Worm (Caenorhabditis elegans) whole organism, L2 larva: ENCODE measurements around the gene tdo-2.

Experiments used
- C34F6.9 ChIP-seq: fragments of 150-350 bp; optimal IDR thresholded peaks from 2 replicates; lab custom pipeline; 2014; ENCODE audit warnings: missing biosample characterization, missing genetic modification characterization
- F13H6.1 ChIP-seq: sonication (generic microtip); optimal IDR thresholded peaks from 2 replicates; lab custom pipeline; 2016; ENCODE audit warnings: missing genetic modification characterization, missing compliant biosample characterization
- R02D3.7 ChIP-seq: fragments of 150-350 bp; optimal IDR thresholded peaks from 2 replicates; lab custom pipeline; 2014; ENCODE audit warnings: missing biosample characterization, missing genetic modification characterization
- Y55F3AM.14 ChIP-seq: fragments of 200-800 bp; sonication (Bioruptor generic); optimal IDR thresholded peaks from 2 replicates; lab custom pipeline; 2018; ENCODE audit warnings: mild to moderate bottlenecking, missing genetic modification characterization, missing compliant biosample characterization
- ZK546.5 ChIP-seq: sonication (generic microtip); optimal IDR thresholded peaks from 2 replicates; lab custom pipeline; 2017; ENCODE audit warnings: missing biosample characterization, missing genetic modification characterization
- alr-1 ChIP-seq: fragments of 150-350 bp; optimal IDR thresholded peaks from 2 replicates; lab custom pipeline; 2014; ENCODE audit warnings: missing biosample characterization, missing genetic modification characterization
- ama-1 ChIP-seq: fragments of 150-350 bp; optimal IDR thresholded peaks from 2 replicates; lab custom pipeline; 2018; ENCODE audit warnings: inconsistent platforms
- blmp-1 ChIP-seq: sonication (generic microtip); optimal IDR thresholded peaks from 2 replicates; lab custom pipeline; 2017; ENCODE audit warnings: missing genetic modification characterization, mild to moderate bottlenecking, missing compliant biosample characterization, antibody characterized with exemption, moderate library complexity; ENCODE audit not compliant: insufficient read depth
- ceh-16 ChIP-seq: fragments of 150-350 bp; optimal IDR thresholded peaks from 2 replicates; lab custom pipeline; 2014; ENCODE audit warnings: missing biosample characterization, missing genetic modification characterization
- ceh-82 ChIP-seq: fragments of 150-350 bp; optimal IDR thresholded peaks from 2 replicates; lab custom pipeline; 2014; ENCODE audit warnings: missing biosample characterization, missing genetic modification characterization
- crh-2 ChIP-seq: sonication (generic microtip); optimal IDR thresholded peaks from 2 replicates; lab custom pipeline; 2017; ENCODE audit warnings: missing biosample characterization, missing genetic modification characterization
- dmd-4 ChIP-seq: sonication (generic microtip); optimal IDR thresholded peaks from 2 replicates; lab custom pipeline; 2017; ENCODE audit warnings: missing biosample characterization, missing genetic modification characterization
- elt-1 ChIP-seq: fragments of 150-350 bp; optimal IDR thresholded peaks from 2 replicates; lab custom pipeline; 2014; ENCODE audit warnings: missing biosample characterization, missing genetic modification characterization
- elt-3 ChIP-seq: sonication (generic microtip); optimal IDR thresholded peaks from 2 replicates; lab custom pipeline; 2017; ENCODE audit warnings: missing biosample characterization, missing genetic modification characterization
- fos-1 ChIP-seq: fragments of 150-350 bp; optimal IDR thresholded peaks from 2 replicates; lab custom pipeline; 2014; ENCODE audit warnings: missing biosample characterization, missing genetic modification characterization
- gmeb-1 ChIP-seq: fragments of 150-350 bp; optimal IDR thresholded peaks from 2 replicates; lab custom pipeline; 2014; ENCODE audit warnings: missing biosample characterization, missing genetic modification characterization
- lin-11 ChIP-seq: fragments of 150-350 bp; sonication (generic microtip); optimal IDR thresholded peaks from 2 replicates; lab custom pipeline; 2014; ENCODE audit warnings: missing biosample characterization, missing genetic modification characterization, inconsistent platforms, mixed read lengths
- lin-13 ChIP-seq: fragments of 150-350 bp; optimal IDR thresholded peaks from 2 replicates; lab custom pipeline; 2014; ENCODE audit warnings: missing biosample characterization, missing genetic modification reagents, missing genetic modification characterization
- lin-39 ChIP-seq: fragments of 150-350 bp; optimal IDR thresholded peaks from 2 replicates; lab custom pipeline; 2014; ENCODE audit warnings: missing biosample characterization, missing genetic modification reagents, missing genetic modification characterization
- lsy-2 ChIP-seq, 2 experiments: fragments of 150-350 bp in 1 of 2; sonication (generic microtip) in 1 of 2; optimal IDR thresholded peaks; 2 replicates each; lab custom pipeline; 2014 to 2017; ENCODE audit warnings: missing biosample characterization in 2 of 2, missing genetic modification characterization in 2 of 2
- mbf-1 ChIP-seq: sonication (generic microtip); optimal IDR thresholded peaks from 2 replicates; lab custom pipeline; 2017; ENCODE audit warnings: missing biosample characterization, missing genetic modification characterization
- mdl-1 ChIP-seq, 2 experiments: fragments of 150-350 bp in 1 of 2; sonication (generic microtip) in 1 of 2; optimal IDR thresholded peaks; 2 replicates each; lab custom pipeline; 2017; ENCODE audit warnings: missing biosample characterization in 2 of 2, missing genetic modification characterization in 2 of 2
- nhr-10 ChIP-seq: sonication (generic microtip); optimal IDR thresholded peaks from 2 replicates; lab custom pipeline; 2017; ENCODE audit warnings: missing biosample characterization, missing genetic modification characterization
- nhr-12 ChIP-seq: fragments of 150-350 bp; optimal IDR thresholded peaks from 2 replicates; lab custom pipeline; 2014; ENCODE audit warnings: missing biosample characterization, missing genetic modification characterization
- nhr-129 ChIP-seq: fragments of 150-350 bp; optimal IDR thresholded peaks from 2 replicates; lab custom pipeline; 2014; ENCODE audit warnings: missing biosample characterization, missing genetic modification characterization
- nhr-21 ChIP-seq: fragments of 150-350 bp; optimal IDR thresholded peaks from 2 replicates; lab custom pipeline; 2014; ENCODE audit warnings: missing biosample characterization, missing genetic modification characterization
- nhr-23 ChIP-seq: fragments of 150-350 bp; optimal IDR thresholded peaks from 2 replicates; lab custom pipeline; 2014; ENCODE audit warnings: missing biosample characterization, missing genetic modification reagents, missing genetic modification characterization
- nhr-25 ChIP-seq: fragments of 150-350 bp; sonication (generic microtip); optimal IDR thresholded peaks from 3 replicates; lab custom pipeline; 2014; ENCODE audit warnings: missing biosample characterization, missing genetic modification characterization
- nhr-6 ChIP-seq: fragments of 150-350 bp; optimal IDR thresholded peaks from 2 replicates; lab custom pipeline; 2014; ENCODE audit warnings: missing biosample characterization, missing genetic modification characterization
- peb-1 ChIP-seq: fragments of 150-350 bp; optimal IDR thresholded peaks from 2 replicates; lab custom pipeline; 2014; ENCODE audit warnings: missing biosample characterization, missing genetic modification characterization
- sem-4 ChIP-seq: fragments of 150-350 bp; optimal IDR thresholded peaks from 2 replicates; lab custom pipeline; 2014; ENCODE audit warnings: missing biosample characterization, missing genetic modification reagents, missing genetic modification characterization
- skn-1 ChIP-seq: sonication (generic microtip); optimal IDR thresholded peaks from 2 replicates; lab custom pipeline; 2017; ENCODE audit warnings: missing biosample characterization, missing genetic modification characterization
- sma-3 ChIP-seq: sonication (generic microtip); optimal IDR thresholded peaks from 2 replicates; lab custom pipeline; 2016; ENCODE audit warnings: missing genetic modification reagents, missing genetic modification characterization, missing compliant biosample characterization
- sma-9 ChIP-seq, 2 experiments: fragments of 150-350 bp in 1 of 2; sonication (generic microtip) in 1 of 2; optimal IDR thresholded peaks; 2 replicates each; lab custom pipeline; 2014 to 2016; ENCODE audit warnings: missing genetic modification characterization in 2 of 2, mild to moderate bottlenecking in 1 of 2, missing biosample characterization in 1 of 2, missing compliant biosample characterization in 1 of 2, missing genetic modification reagents in 1 of 2, moderate library complexity in 1 of 2
- snpc-4 ChIP-seq: fragments of 150-350 bp; optimal IDR thresholded peaks from 2 replicates; lab custom pipeline; 2014; ENCODE audit warnings: missing biosample characterization, missing genetic modification characterization
- unc-39 ChIP-seq: fragments of 150-350 bp; optimal IDR thresholded peaks from 2 replicates; lab custom pipeline; 2014; ENCODE audit warnings: missing biosample characterization, missing genetic modification characterization
- unc-55 ChIP-seq: fragments of 150-350 bp; sonication (generic microtip); optimal IDR thresholded peaks from 3 replicates; lab custom pipeline; 2014; ENCODE audit warnings: missing biosample characterization, missing genetic modification reagents, missing genetic modification characterization
- unc-62 ChIP-seq: fragments of 150-350 bp; optimal IDR thresholded peaks from 2 replicates; lab custom pipeline; 2014; ENCODE audit warnings: missing biosample characterization, missing genetic modification reagents, missing genetic modification characterization
- zag-1 ChIP-seq: fragments of 150-350 bp; optimal IDR thresholded peaks from 2 replicates; lab custom pipeline; 2014; ENCODE audit warnings: missing biosample characterization, missing genetic modification characterization
- ztf-1 ChIP-seq: fragments of 200-800 bp; sonication (Bioruptor generic); conservative IDR thresholded peaks from 2 replicates; pipeline ENCODE4 v1.3.6; 2022; ENCODE audit warnings: missing genetic modification characterization, missing compliant biosample characterization
- ztf-11 ChIP-seq: sonication (generic microtip); optimal IDR thresholded peaks from 2 replicates; lab custom pipeline; 2017; ENCODE audit warnings: missing biosample characterization, missing genetic modification characterization
- ztf-4 ChIP-seq: fragments of 150-350 bp; optimal IDR thresholded peaks from 2 replicates; lab custom pipeline; 2014; ENCODE audit warnings: missing biosample characterization, missing genetic modification characterization

The tdo-2 gene

DNA sequence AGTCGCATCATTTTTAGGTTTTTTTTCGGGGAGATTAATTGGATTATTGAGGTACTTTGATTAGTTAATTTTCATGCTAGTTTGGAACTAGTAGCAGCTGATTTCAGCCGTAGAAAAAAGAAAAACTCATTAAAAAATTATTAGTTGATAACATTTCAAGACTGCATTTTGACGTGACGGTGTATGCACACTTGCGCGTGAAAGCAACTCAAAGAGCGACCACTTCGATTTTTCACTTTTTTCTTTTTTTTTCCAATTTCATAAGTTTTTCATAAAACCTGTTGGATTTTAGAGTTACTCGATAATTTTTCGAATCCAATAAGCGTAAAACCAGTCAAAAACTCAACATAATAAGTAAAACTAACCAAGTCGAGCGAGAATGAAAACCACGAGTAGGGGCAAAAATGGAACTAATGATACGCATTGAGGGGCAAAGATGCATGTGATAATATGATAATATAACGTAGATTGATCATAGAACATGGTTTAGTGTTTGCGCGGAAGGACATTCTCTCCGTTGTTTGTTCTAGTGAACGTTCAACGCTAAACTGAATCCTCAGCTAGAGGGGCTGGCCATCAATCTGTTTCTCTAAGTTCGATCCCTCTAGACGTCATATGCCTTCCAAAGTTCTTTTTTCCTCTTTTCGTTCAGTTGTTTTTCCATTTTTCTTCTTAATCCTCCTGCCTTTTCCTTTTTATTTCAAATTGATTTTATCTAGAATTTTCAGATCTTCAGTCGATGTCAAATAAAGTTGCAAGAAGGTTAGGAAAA is 28.6 kb upstream of the tdo-2 start, which contains the start of the genes F25B5.6 and F25B5.3 (continued):
- no peak for TF ChIP-seq ceh-16 (tag; lab: Kevin White, UChicago)
- TF ChIP-seq sma-3 (GFP tag; lab: Kevin White, UChicago), result no peak
- TF ChIP-seq blmp-1 (tag; lab: Kevin White, UChicago), result no peak
- no peak for TF ChIP-seq elt-3 (tag; lab: Kevin White, UChicago)
- no peak for TF ChIP-seq mbf-1
- peak; percentile 20 for TF ChIP-seq C34F6.9 (tag; lab: Kevin White, UChicago)
- no peak for TF ChIP-seq elt-1 (tag; lab: Kevin White, UChicago)
- TF ChIP-seq Y55F3AM.14 (GFP tag; lab: Kevin White, UChicago), result no peak
- TF ChIP-seq sem-4 (tag; lab: Kevin White, UChicago), result no peak
- TF ChIP-seq ama-1 (lab: Kevin White, UChicago), result peak; percentile 33
- TF ChIP-seq nhr-21 (tag; lab: Kevin White, UChicago), result peak; percentile 56
- no peak for TF ChIP-seq nhr-12 (tag; lab: Kevin White, UChicago)
- peak; percentile 37 for TF ChIP-seq crh-2 (tag; lab: Kevin White, UChicago)
- TF ChIP-seq nhr-25 (tag; lab: Kevin White, UChicago), result no peak
- peak; percentile 28 for TF ChIP-seq nhr-129 (tag; lab: Kevin White, UChicago)
- no peak for TF ChIP-seq unc-39 (tag; lab: Kevin White, UChicago)
- no peak for TF ChIP-seq ztf-1 (GFP tag; lab: Robert Waterston, UW)
- TF ChIP-seq skn-1 (tag; lab: Kevin White, UChicago), result no peak
- no peak for TF ChIP-seq snpc-4 (tag; lab: Kevin White, UChicago)
- TF ChIP-seq alr-1 (tag; lab: Kevin White, UChicago), result no peak
- peak; percentile 8 for TF ChIP-seq sma-9 (GFP tag; optimal IDR thresholded peaks at IDR 0.05; lab: Kevin White, UChicago)
- no peak for TF ChIP-seq sma-9 (tag; optimal IDR thresholded peaks at IDR 0.05; lab: Kevin White, UChicago)
- TF ChIP-seq lin-39 (tag; lab: Kevin White, UChicago), result no peak
- no peak for TF ChIP-seq ztf-11 (tag; lab: Kevin White, UChicago)
- TF ChIP-seq unc-62 (GFP tag; lab: Kevin White, UChicago), result no peak

DNA sequence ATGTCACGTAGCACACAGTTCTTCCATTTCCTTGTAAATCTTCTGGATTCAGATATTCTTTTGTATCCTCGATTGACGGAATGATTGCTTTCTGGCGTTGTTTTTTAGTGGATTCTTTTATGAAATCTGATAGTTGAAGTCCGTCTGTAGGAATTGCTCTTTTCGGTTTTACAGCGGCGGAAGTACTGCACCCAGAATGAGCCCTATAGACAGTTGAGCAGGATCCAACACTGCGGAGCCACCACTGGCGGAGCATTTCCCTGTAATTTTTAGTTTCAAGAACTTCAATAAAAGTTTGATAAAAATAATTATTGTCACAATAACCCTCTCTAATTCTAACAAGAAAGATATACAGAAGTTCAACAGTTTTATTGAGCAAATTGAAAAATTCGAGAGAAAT is 26.1 kb upstream of the tdo-2 start, which contains the start of gene F25B5.5:
F25B5.5 (minus strand) TSS at position 260 of the 400 bp plus-strand sequence.
- TF ChIP-seq lsy-2 (tag; optimal IDR thresholded peaks at IDR 0.05; lab: Kevin White, UChicago), result no peak
- TF ChIP-seq sma-3 (GFP tag; lab: Kevin White, UChicago), result peak; percentile 12

DNA sequence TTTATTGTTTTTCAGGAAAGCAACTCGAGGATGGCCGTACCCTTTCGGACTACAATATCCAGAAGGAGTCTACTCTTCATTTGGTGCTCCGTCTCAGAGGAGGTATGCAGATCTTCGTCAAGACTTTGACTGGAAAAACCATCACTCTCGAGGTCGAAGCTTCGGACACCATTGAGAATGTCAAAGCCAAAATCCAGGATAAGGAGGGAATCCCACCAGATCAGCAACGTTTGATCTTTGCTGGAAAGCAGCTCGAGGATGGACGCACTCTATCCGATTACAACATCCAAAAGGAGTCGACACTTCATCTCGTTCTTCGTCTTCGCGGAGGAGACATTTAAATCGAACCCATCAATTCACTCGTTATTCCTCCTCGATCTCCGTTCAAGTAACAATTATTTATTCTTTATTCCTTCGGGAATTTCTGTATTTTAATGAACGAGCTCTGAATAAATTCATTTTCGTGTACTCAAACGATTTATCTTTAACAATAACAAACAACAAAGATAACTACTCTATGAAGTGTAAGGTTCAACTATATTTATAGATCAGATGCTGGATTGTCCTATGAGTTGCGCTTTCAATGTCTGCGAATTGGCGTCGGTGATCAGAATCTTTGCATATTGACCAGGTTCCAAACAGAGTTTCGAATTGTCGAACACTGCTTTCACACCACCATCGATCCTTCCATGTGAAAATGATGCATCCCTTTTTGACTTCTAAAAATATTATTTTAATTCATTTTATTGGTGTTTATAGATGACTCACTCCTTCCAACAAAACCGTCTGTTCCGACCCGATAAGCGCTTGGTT is 23.8 kb upstream of the tdo-2 start:
- TF ChIP-seq nhr-129 (tag; lab: Kevin White, UChicago) (peak; percentile 61), nhr-21 (tag; lab: Kevin White, UChicago) (peak; percentile 92), ceh-16 (tag; lab: Kevin White, UChicago) (no peak), ama-1 (lab: Kevin White, UChicago) (peak; percentile 87), peb-1 (tag; lab: Kevin White, UChicago) (no peak), R02D3.7 (tag; lab: Kevin White, UChicago) (no peak), ztf-1 (GFP tag; lab: Robert Waterston, UW) (no peak), lsy-2 (tag; optimal IDR thresholded peaks at IDR 0.05; lab: Kevin White, UChicago) (peak in 1 of 2 experiments; percentile 45), lin-13 (GFP tag; lab: Kevin White, UChicago) (peak; percentile 61), Y55F3AM.14 (GFP tag; lab: Kevin White, UChicago) (peak; percentile 34), nhr-25 (tag; lab: Kevin White, UChicago) (peak; percentile 62), sma-3 (GFP tag; lab: Kevin White, UChicago) (peak; percentile 63), mdl-1 (tag; optimal IDR thresholded peaks at IDR 0.05; lab: Kevin White, UChicago) (no peak), ztf-4 (tag; lab: Kevin White, UChicago) (peak; percentile 16), snpc-4 (tag; lab: Kevin White, UChicago) (no peak), skn-1 (tag; lab: Kevin White, UChicago) (peak; percentile 67), C34F6.9 (tag; lab: Kevin White, UChicago) (peak; percentile 14), nhr-6 (tag; lab: Kevin White, UChicago) (peak; percentile 30), ceh-82 (tag; lab: Kevin White, UChicago) (no peak), elt-1 (tag; lab: Kevin White, UChicago) (no peak), sem-4 (tag; lab: Kevin White, UChicago) (peak; percentile 50), elt-3 (tag; lab: Kevin White, UChicago) (no peak), nhr-10 (no peak), ZK546.5 (no peak), nhr-23 (tag; lab: Kevin White, UChicago) (no peak), nhr-12 (tag; lab: Kevin White, UChicago) (peak; percentile 17), F13H6.1 (tag; lab: Kevin White, UChicago) (peak; percentile 22), zag-1 (tag; lab: Kevin White, UChicago) (no peak), ztf-11 (tag; lab: Kevin White, UChicago) (no peak), fos-1 (no peak), gmeb-1 (tag; lab: Kevin White, UChicago) (peak; percentile 34), dmd-4 (tag; lab: Kevin White, UChicago) (no peak), mbf-1 (no peak), unc-55 (GFP tag; lab: Kevin White, UChicago) (peak; percentile 11), unc-39 (tag; lab: Kevin White, UChicago) (no peak), lin-11 (tag; lab: Kevin White, UChicago) (no peak)
